Worm (Caenorhabditis elegans): ENCODE measurements around the gene sra-34.

- TF ChIP-seq blmp-1 (tag; optimal IDR thresholded peaks at IDR 0.05) (no peak), unc-130 (tag; optimal IDR thresholded peaks at IDR 0.05) (no peak), mep-1 (tag; optimal IDR thresholded peaks at IDR 0.05) (no peak), jun-1 (tag; optimal IDR thresholded peaks at IDR 0.05) (no peak), fos-1 (tag; optimal IDR thresholded peaks at IDR 0.05) (no peak), lin-15B (tag; optimal IDR thresholded peaks at IDR 0.05) (no peak), ztf-4 (tag; optimal IDR thresholded peaks at IDR 0.05) (no peak)
Measured at ce11 chrII:4573084-4573483, 29.6 kb upstream of the sra-34 start.

Measured in whole organism, L1 larva.